Fruit fly (Drosophila melanogaster) whole organism, embryonic: ENCODE data around the gene DCTN1-p150.

Experiments used
- Bgb ChIP-seq: fragments of 200-800 bp; sonication (Bioruptor generic); IDR thresholded peaks from 2 replicates; pipeline ENCODE4 v1.3.6; 2022; ENCODE audit warnings: missing biosample characterization, missing genetic modification characterization; ENCODE audit not compliant: partially characterized antibody
- CG12104 ChIP-seq: fragments of 200-800 bp; sonication (Bioruptor generic); optimal IDR thresholded peaks from 3 replicates; lab custom pipeline; 2016; ENCODE audit warnings: missing biosample characterization, missing genetic modification characterization
- CG12299 ChIP-seq: fragments of 200-800 bp; sonication (Bioruptor generic); optimal IDR thresholded peaks from 2 replicates; lab custom pipeline; 2018; ENCODE audit warnings: missing biosample characterization, mild to moderate bottlenecking, missing genetic modification characterization
- CG1233 ChIP-seq: fragments of 200-800 bp; sonication (Bioruptor generic); optimal IDR thresholded peaks from 4 replicates; lab custom pipeline; 2018; ENCODE audit warnings: missing biosample characterization, mild to moderate bottlenecking, missing genetic modification characterization
- CG12659 ChIP-seq: fragments of 200-800 bp; sonication (Bioruptor generic); optimal IDR thresholded peaks from 3 replicates; lab custom pipeline; 2017; ENCODE audit warnings: mild to moderate bottlenecking, missing biosample characterization, missing genetic modification reagents, missing genetic modification characterization
- CG13775 ChIP-seq: fragments of 200-800 bp; sonication (Bioruptor generic); optimal IDR thresholded peaks from 3 replicates; lab custom pipeline; 2017; ENCODE audit warnings: missing biosample characterization, mild to moderate bottlenecking, missing genetic modification characterization
- CG14050 ChIP-seq: fragments of 200-800 bp; sonication (Bioruptor generic); IDR thresholded peaks from 3 replicates; pipeline ENCODE4 v1.3.6; 2022; ENCODE audit warnings: missing biosample characterization, missing genetic modification characterization
- CG15601 ChIP-seq: fragments of 200-800 bp; sonication (Bioruptor generic); optimal IDR thresholded peaks from 3 replicates; lab custom pipeline; 2019; ENCODE audit warnings: missing biosample characterization, mild to moderate bottlenecking, missing genetic modification characterization, moderate library complexity
- CG2116 ChIP-seq: fragments of 200-800 bp; sonication (Bioruptor generic); optimal IDR thresholded peaks from 3 replicates; lab custom pipeline; 2018; ENCODE audit warnings: missing biosample characterization, mild to moderate bottlenecking, missing genetic modification characterization
- CG2875 ChIP-seq: fragments of 200-800 bp; sonication (Bioruptor generic); optimal IDR thresholded peaks from 2 replicates; lab custom pipeline; 2017; ENCODE audit warnings: missing biosample characterization, mild to moderate bottlenecking, missing genetic modification characterization, missing genetic modification reagents
- CG30020 ChIP-seq: fragments of 200-800 bp; optimal IDR thresholded peaks from 2 replicates; lab custom pipeline; 2019; ENCODE audit warnings: missing biosample characterization, mild to moderate bottlenecking, missing genetic modification characterization, moderate library complexity
- CG4424 ChIP-seq: fragments of 200-800 bp; sonication (Bioruptor generic); optimal IDR thresholded peaks from 3 replicates; lab custom pipeline; 2016; ENCODE audit warnings: missing biosample characterization, missing genetic modification characterization
- CG6683 ChIP-seq: fragments of 200-800 bp; sonication (Bioruptor generic); optimal IDR thresholded peaks from 2 replicates; lab custom pipeline; 2017; ENCODE audit warnings: missing biosample characterization, mild to moderate bottlenecking, missing genetic modification characterization, missing genetic modification reagents
- CG6689 ChIP-seq: fragments of 200-800 bp; sonication (Bioruptor generic); IDR thresholded peaks from 2 replicates; pipeline ENCODE4 v1.3.6; 2022; ENCODE audit warnings: missing biosample characterization, missing genetic modification characterization
- CkIIα-i1 ChIP-seq: fragments of 200-800 bp; sonication (Bioruptor generic); IDR thresholded peaks from 2 replicates; pipeline ENCODE4 v1.3.6; 2022; ENCODE audit warnings: missing biosample characterization, missing genetic modification characterization
- Elba2 ChIP-seq: fragments of 200-800 bp; sonication (Bioruptor generic); optimal IDR thresholded peaks from 3 replicates; lab custom pipeline; 2016; ENCODE audit warnings: missing biosample characterization, missing genetic modification characterization
- Jarid2 ChIP-seq: fragments of 200-800 bp; sonication (Bioruptor generic); optimal IDR thresholded peaks from 3 replicates; lab custom pipeline; 2017; ENCODE audit warnings: mild to moderate bottlenecking, missing biosample characterization, missing genetic modification reagents, missing genetic modification characterization
- Meics ChIP-seq: fragments of 200-800 bp; sonication (Bioruptor generic); optimal IDR thresholded peaks from 2 replicates; lab custom pipeline; 2017; ENCODE audit warnings: missing biosample characterization, mild to moderate bottlenecking, missing genetic modification characterization
- Pdp1 ChIP-seq, 2 experiments: fragments of 200-800 bp; sonication (Bioruptor generic); optimal IDR thresholded peaks; 3 replicates each; lab custom pipeline; 2016; ENCODE audit warnings: missing biosample characterization in 2 of 2, missing genetic modification characterization in 2 of 2, mild to moderate bottlenecking in 1 of 2, moderate library complexity in 1 of 2
- Ptx1 ChIP-seq: fragments of 200-800 bp; sonication (Bioruptor generic); IDR thresholded peaks from 2 replicates; pipeline ENCODE4 v1.3.6; 2022; ENCODE audit warnings: missing biosample characterization, missing genetic modification characterization
- Rx ChIP-seq: fragments of 200-800 bp; sonication (Bioruptor generic); IDR thresholded peaks from 2 replicates; pipeline ENCODE4 v1.3.6; 2022; ENCODE audit warnings: missing biosample characterization, missing genetic modification characterization
- Side ChIP-seq: fragments of 200-800 bp; sonication (Bioruptor generic); optimal IDR thresholded peaks from 2 replicates; lab custom pipeline; 2016; ENCODE audit warnings: missing biosample characterization, missing genetic modification characterization
- Ssrp ChIP-seq: fragments of 200-800 bp; sonication (Bioruptor generic); optimal IDR thresholded peaks from 2 replicates; lab custom pipeline; 2018; ENCODE audit warnings: missing biosample characterization, mild to moderate bottlenecking, missing genetic modification characterization, moderate library complexity
- Xrp1 ChIP-seq: fragments of 200-800 bp; sonication (Bioruptor generic); IDR thresholded peaks from 2 replicates; pipeline ENCODE4 v1.3.6; 2022; ENCODE audit warnings: missing biosample characterization, missing genetic modification characterization
- aop ChIP-seq: fragments of 200-800 bp; sonication (Bioruptor generic); IDR thresholded peaks from 2 replicates; pipeline ENCODE4 v1.3.6; 2022; ENCODE audit warnings: missing biosample characterization, missing genetic modification characterization
- bab2 ChIP-seq: fragments of 200-800 bp; sonication (Bioruptor generic); optimal IDR thresholded peaks from 2 replicates; lab custom pipeline; 2016; ENCODE audit warnings: missing biosample characterization, missing genetic modification characterization
- bcd ChIP-seq: fragments of 200-800 bp; sonication (Bioruptor generic); optimal IDR thresholded peaks from 2 replicates; lab custom pipeline; 2017; ENCODE audit warnings: missing biosample characterization, mild to moderate bottlenecking, missing genetic modification characterization
- bsh ChIP-seq, 2 experiments: fragments of 200-800 bp; sonication (Bioruptor generic); optimal IDR thresholded peaks; 2 replicates each; lab custom pipeline; 2017 to 2018; ENCODE audit warnings: mild to moderate bottlenecking in 2 of 2, missing biosample characterization in 2 of 2, missing genetic modification characterization in 2 of 2, moderate library complexity in 1 of 2
- cato ChIP-seq: fragments of 200-800 bp; sonication (Bioruptor generic); optimal IDR thresholded peaks from 2 replicates; lab custom pipeline; 2016; ENCODE audit warnings: missing biosample characterization, missing genetic modification characterization, borderline replicate concordance
- chif ChIP-seq, 2 experiments: fragments of 200-800 bp; sonication (Bioruptor generic); optimal IDR thresholded peaks; 3 replicates each; lab custom pipeline; 2016; ENCODE audit warnings: missing biosample characterization in 2 of 2, missing genetic modification characterization in 2 of 2
- crp ChIP-seq, 2 experiments: fragments of 200-800 bp; sonication (Bioruptor generic); optimal IDR thresholded peaks; 2 replicates in 1 of 2; 3 replicates in 1 of 2; lab custom pipeline; 2017; ENCODE audit warnings: missing biosample characterization in 2 of 2, missing genetic modification characterization in 2 of 2, mild to moderate bottlenecking in 1 of 2, moderate library complexity in 1 of 2
- dmrt11E ChIP-seq: fragments of 200-800 bp; sonication (Bioruptor generic); optimal IDR thresholded peaks from 3 replicates; lab custom pipeline; 2018; ENCODE audit warnings: missing biosample characterization, mild to moderate bottlenecking, missing genetic modification characterization, moderate library complexity
- eve ChIP-seq, 2 experiments: fragments of >200 bp; optimal IDR thresholded peaks; 2 replicates each; lab custom pipeline; 2017; ENCODE audit warnings: missing biosample characterization in 2 of 2, missing genetic modification characterization in 2 of 2
- exex ChIP-seq: fragments of 200-800 bp; sonication (Bioruptor generic); optimal IDR thresholded peaks from 4 replicates; lab custom pipeline; 2018; ENCODE audit warnings: missing biosample characterization, mild to moderate bottlenecking, missing genetic modification characterization, moderate library complexity
- grau ChIP-seq: fragments of 200-800 bp; optimal IDR thresholded peaks from 3 replicates; lab custom pipeline; 2019; ENCODE audit warnings: missing biosample characterization, mild to moderate bottlenecking, missing genetic modification characterization, moderate library complexity
- gsb-n ChIP-seq: fragments of 200-800 bp; sonication (Bioruptor generic); optimal IDR thresholded peaks from 3 replicates; lab custom pipeline; 2018; ENCODE audit warnings: missing biosample characterization, mild to moderate bottlenecking, missing genetic modification characterization
- h ChIP-seq: fragments of >200 bp; optimal IDR thresholded peaks from 2 replicates; lab custom pipeline; 2017
- insv ChIP-seq, 2 experiments: fragments of 200-800 bp; sonication (Bioruptor generic); optimal IDR thresholded peaks; 3 replicates each; lab custom pipeline; 2016 to 2018; ENCODE audit warnings: missing biosample characterization in 2 of 2, missing genetic modification characterization in 2 of 2
- jing ChIP-seq: fragments of 200-800 bp; sonication (Bioruptor generic); optimal IDR thresholded peaks from 2 replicates; lab custom pipeline; 2018; ENCODE audit warnings: missing biosample characterization, mild to moderate bottlenecking, missing genetic modification characterization
- nerfin-1 ChIP-seq: fragments of 200-800 bp; sonication (Bioruptor generic); optimal IDR thresholded peaks from 3 replicates; lab custom pipeline; 2019; ENCODE audit warnings: missing biosample characterization, mild to moderate bottlenecking, missing genetic modification characterization, moderate library complexity
- nmo ChIP-seq: fragments of 200-800 bp; sonication (Bioruptor generic); optimal IDR thresholded peaks from 2 replicates; lab custom pipeline; 2018; ENCODE audit warnings: missing biosample characterization, mild to moderate bottlenecking, missing genetic modification characterization, moderate library complexity
- oc ChIP-seq: fragments of 200-800 bp; sonication (Bioruptor generic); optimal IDR thresholded peaks from 2 replicates; lab custom pipeline; 2018; ENCODE audit warnings: missing biosample characterization, mild to moderate bottlenecking, missing genetic modification characterization, moderate library complexity
- phol ChIP-seq: fragments of 200-800 bp; sonication (Bioruptor generic); optimal IDR thresholded peaks from 3 replicates; lab custom pipeline; 2018; ENCODE audit warnings: missing biosample characterization, mild to moderate bottlenecking, missing genetic modification characterization, moderate library complexity
- salm ChIP-seq: fragments of 200-800 bp; sonication (Bioruptor generic); optimal IDR thresholded peaks from 2 replicates; lab custom pipeline; 2018; ENCODE audit warnings: missing biosample characterization, mild to moderate bottlenecking, missing genetic modification characterization
- sc ChIP-seq, 3 experiments: fragments of >200 bp in 2 of 3; fragments of 200-800 bp in 1 of 3; sonication (Bioruptor generic) in 1 of 3; optimal IDR thresholded peaks; 2 replicates in 2 of 3; 3 replicates in 1 of 3; lab custom pipeline; 2017; ENCODE audit warnings: mild to moderate bottlenecking in 1 of 3, missing biosample characterization in 1 of 3, missing genetic modification characterization in 1 of 3, missing genetic modification reagents in 1 of 3
- sens ChIP-seq: fragments of 200-800 bp; sonication (Bioruptor generic); peaks from one replicate; lab custom pipeline; 2016; ENCODE audit warnings: missing biosample characterization, missing genetic modification characterization
- seq ChIP-seq: fragments of 200-800 bp; sonication (Bioruptor generic); IDR thresholded peaks from 2 replicates; pipeline ENCODE4 v1.3.6; 2022; ENCODE audit warnings: missing biosample characterization, missing genetic modification characterization
- so ChIP-seq: fragments of 200-800 bp; sonication (Bioruptor generic); IDR thresholded peaks from 3 replicates; pipeline ENCODE4 v1.3.6; 2022; ENCODE audit warnings: missing biosample characterization, missing genetic modification characterization
- toy ChIP-seq: fragments of 200-800 bp; sonication (Bioruptor generic); IDR thresholded peaks from 2 replicates; pipeline ENCODE4 v1.3.6; 2022; ENCODE audit warnings: missing biosample characterization, missing genetic modification characterization

The DCTN1-p150 gene

dm6 chr3L:13957212-13957668, 28.1 kb downstream of the DCTN1-p150 start:
- TF ChIP-seq toy: no peak
- TF ChIP-seq Jarid2: peak; percentile 53
- TF ChIP-seq CG4424 (GFP tag; lab: Kevin White, UChicago): peak; percentile 87
- peak; percentile 66 for TF ChIP-seq grau (tag; lab: Kevin White, UChicago)
- peak; percentile 37 for TF ChIP-seq CG2116
- peak; percentile 12 for TF ChIP-seq CG30020 (tag; lab: Kevin White, UChicago)
- peak; percentile 23 to 63 for TF ChIP-seq chif (GFP tag; optimal IDR thresholded peaks at IDR 0.05; lab: Kevin White, UChicago)
- peak; percentile 22 for TF ChIP-seq CG12299 (tag; lab: Kevin White, UChicago)
- TF ChIP-seq insv (GFP tag; optimal IDR thresholded peaks at IDR 0.05; lab: Kevin White, UChicago): no peak
- TF ChIP-seq bab2: peak; percentile 46
- peak; percentile 43 for TF ChIP-seq salm (tag; lab: Kevin White, UChicago)
- TF ChIP-seq cato (GFP tag; lab: Kevin White, UChicago): peak; percentile 19
- TF ChIP-seq Pdp1 (GFP tag; optimal IDR thresholded peaks at IDR 0.05; lab: Kevin White, UChicago): peak; percentile 25 to 44
- peak; percentile 90 for TF ChIP-seq sens (GFP tag; lab: Kevin White, UChicago)
- TF ChIP-seq Side (GFP tag; lab: Kevin White, UChicago): no peak
- TF ChIP-seq seq (GFP tag; lab: Robert Waterston, UW): peak; percentile 41; the same call in 1 of the 2 replicates
- peak; percentile 54 for TF ChIP-seq CG1233 (GFP tag; lab: Kevin White, UChicago)
- TF ChIP-seq CG14050: no peak; the same call in 2 of the 3 replicates
- no peak for TF ChIP-seq Bgb
- TF ChIP-seq dmrt11E (tag; lab: Kevin White, UChicago): peak; percentile 87
- TF ChIP-seq nerfin-1 (tag; lab: Kevin White, UChicago): peak; percentile 71
- TF ChIP-seq h: no peak
- peak; percentile 60 for TF ChIP-seq CG2875 (GFP tag; lab: Kevin White, UChicago)
- peak; percentile 30 for TF ChIP-seq jing (GFP tag; lab: Kevin White, UChicago)
- peak; percentile 65 for TF ChIP-seq CG15601
- TF ChIP-seq oc (tag; lab: Kevin White, UChicago): peak; percentile 57
- TF ChIP-seq gsb-n (tag; lab: Kevin White, UChicago): peak; percentile 73
- peak; percentile 70 for TF ChIP-seq bcd (GFP tag; lab: Kevin White, UChicago)
- peak; percentile 66 for TF ChIP-seq CG13775 (GFP tag; lab: Kevin White, UChicago)
- peak in 1 of 2 experiments; percentile 76 for TF ChIP-seq bsh (GFP tag; optimal IDR thresholded peaks at IDR 0.05; lab: Kevin White, UChicago)
- TF ChIP-seq nmo (GFP tag; lab: Kevin White, UChicago): peak; percentile 76
- 0 out of 3 replicates have a peak, but pooled peaks have one; percentile 58 for TF ChIP-seq so (GFP tag; lab: Robert Waterston, UW)
- 0 out of 2 replicates have a peak, but pooled peaks have one; percentile 15 for TF ChIP-seq Rx (GFP tag; lab: Robert Waterston, UW)
- TF ChIP-seq CG12659 (GFP tag; lab: Kevin White, UChicago): peak; percentile 59
- no peak for TF ChIP-seq CkIIα-i1 (GFP tag; lab: Robert Waterston, UW)
- peak; percentile 77 for TF ChIP-seq Ssrp (tag; lab: Kevin White, UChicago)
- no peak for TF ChIP-seq Elba2 (GFP tag; lab: Kevin White, UChicago)
- TF ChIP-seq exex (tag; lab: Kevin White, UChicago): peak; percentile 16
- TF ChIP-seq crp (GFP tag; optimal IDR thresholded peaks at IDR 0.05; lab: Kevin White, UChicago): peak in 1 of 2 experiments; percentile 22
- TF ChIP-seq phol (tag; lab: Kevin White, UChicago): peak; percentile 91
- TF ChIP-seq CG6689 (GFP tag; lab: Robert Waterston, UW): peak; percentile 75
- TF ChIP-seq Ptx1 (GFP tag; lab: Robert Waterston, UW): peak; percentile 46
- TF ChIP-seq sc (optimal IDR thresholded peaks at IDR 0.05; lab: Kevin White, UChicago): no peak
- peak; percentile 73 for TF ChIP-seq sc (GFP tag; optimal IDR thresholded peaks at IDR 0.05; lab: Kevin White, UChicago)
- TF ChIP-seq Meics (GFP tag; lab: Kevin White, UChicago): peak; percentile 91
- peak; percentile 73 for TF ChIP-seq Xrp1 (GFP tag; lab: Robert Waterston, UW)
- peak; percentile 77 for TF ChIP-seq CG12104
- no peak for TF ChIP-seq aop
- TF ChIP-seq eve (GFP tag; optimal IDR thresholded peaks at IDR 0.05; lab: Kevin White, UChicago): peak in 1 of 2 experiments; percentile 74
- TF ChIP-seq CG6683 (GFP tag; lab: Kevin White, UChicago): peak; percentile 45
